Worm (Caenorhabditis elegans): ENCODE measurements around the gene srz-69.

Gene srz-69

DNA sequence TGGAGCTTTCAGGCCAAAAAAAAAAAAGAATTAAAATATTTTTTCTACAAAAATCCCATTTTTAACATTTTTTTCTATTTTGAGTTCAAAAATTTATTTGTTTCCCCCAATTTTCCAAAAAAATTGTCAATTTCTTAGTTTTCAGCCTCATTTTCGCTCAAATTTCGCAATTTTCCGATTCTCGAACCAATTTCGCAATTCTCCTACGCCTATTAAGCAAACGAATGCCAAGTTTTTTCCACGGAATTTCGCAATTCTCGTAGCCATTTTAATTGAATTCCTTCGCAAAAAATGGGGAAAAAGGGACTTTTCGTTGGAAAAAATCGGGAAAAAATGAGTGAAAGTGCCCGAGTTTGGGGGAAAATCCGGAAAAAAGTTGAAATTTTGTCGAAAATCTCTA lies 43.4 kb upstream of the srz-69 start:
- TF ChIP-seq cebp-1 (GFP tag; IDR thresholded peaks at IDR 0.05) (peak; percentile 93), cebp-1 (tag; optimal IDR thresholded peaks at IDR 0.05) (peak; percentile 100), hrde-1 (tag; optimal IDR thresholded peaks at IDR 0.05; ENCODE audit: borderline replicate concordance) (no peak)

DNA sequence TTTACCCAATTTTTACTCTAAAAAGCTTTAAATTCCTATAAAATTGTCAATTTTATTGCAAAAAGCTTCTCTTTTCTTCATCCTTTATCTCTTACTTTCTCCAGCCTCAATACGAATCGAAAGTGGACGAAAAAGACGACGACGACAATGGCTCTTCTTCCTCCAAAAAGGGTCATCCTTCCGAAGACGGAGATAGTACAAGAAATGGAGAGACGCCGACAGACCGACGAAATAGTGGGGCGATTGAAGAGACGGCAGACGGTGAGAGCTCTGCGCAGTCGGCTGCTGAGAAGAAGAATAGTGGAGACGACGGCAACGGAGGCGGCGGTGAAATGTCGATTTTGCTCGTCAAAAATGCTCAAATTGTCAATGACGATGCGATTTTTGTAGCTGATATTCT lies 42.3 kb upstream of the srz-69 start:
- TF ChIP-seq snpc-4 (GFP tag; optimal IDR thresholded peaks at IDR 0.05) (peak; percentile 68), snpc-4 (tag; optimal IDR thresholded peaks at IDR 0.05) (peak; percentile 70 to 85 (median 84)), mcd-1 (GFP tag; IDR thresholded peaks at IDR 0.05) (no peak), zfh-2 (GFP tag; conservative IDR thresholded peaks at IDR 0.05) (peak; percentile 63), F37B4.10 (GFP tag; IDR thresholded peaks at IDR 0.05) (no peak), cebp-1 (GFP tag; IDR thresholded peaks at IDR 0.05) (no peak), cebp-1 (tag; optimal IDR thresholded peaks at IDR 0.05) (peak; percentile 47), C06A6.2 (GFP tag; conservative IDR thresholded peaks at IDR 0.05) (0 out of 2 replicates have a peak, but pooled peaks have one; percentile 26), hmg-1.2 (GFP tag; IDR thresholded peaks at IDR 0.05) (peak; percentile 99)

DNA sequence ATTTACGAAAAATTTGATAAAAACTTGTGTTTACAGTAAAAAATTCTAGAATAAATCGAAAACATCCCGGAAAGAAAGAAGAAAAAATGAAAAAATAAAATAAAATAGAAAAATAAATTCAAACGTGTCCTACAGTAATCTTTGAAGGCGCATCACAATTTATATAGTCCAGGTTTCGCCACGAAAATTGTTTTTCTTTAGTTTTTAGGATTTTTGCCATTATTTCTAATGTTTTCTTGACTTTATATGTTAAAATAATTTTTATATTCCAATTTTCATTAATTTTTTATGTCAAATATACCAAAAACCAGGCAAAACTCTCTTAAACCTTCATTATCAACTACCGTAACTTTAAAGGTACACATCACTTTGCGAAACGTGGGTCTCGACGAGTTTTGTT lies 40.6 kb upstream of the srz-69 start:
- no peak for TF ChIP-seq F55B11.4 (tag; optimal IDR thresholded peaks at IDR 0.05; ENCODE audit: borderline replicate concordance, insufficient read depth)
- peak; percentile 84 for TF ChIP-seq xnd-1 (tag; optimal IDR thresholded peaks at IDR 0.05)
- TF ChIP-seq B0035.1 (tag; optimal IDR thresholded peaks at IDR 0.05): no peak
- TF ChIP-seq ceh-91 (GFP tag; IDR thresholded peaks at IDR 0.05): 0 out of 2 replicates have a peak, but pooled peaks have one; percentile 24
- TF ChIP-seq lsl-1 (GFP tag; optimal IDR thresholded peaks at IDR 0.05): peak; percentile 96
- TF ChIP-seq snpc-4 (GFP tag; optimal IDR thresholded peaks at IDR 0.05): no peak
- TF ChIP-seq snpc-4 (tag; optimal IDR thresholded peaks at IDR 0.05): no peak
- TF ChIP-seq lin-54 (GFP tag; optimal IDR thresholded peaks at IDR 0.05): peak; percentile 21
- TF ChIP-seq attf-3 (GFP tag; conservative IDR thresholded peaks at IDR 0.05): no peak
- TF ChIP-seq lin-26 (GFP tag; IDR thresholded peaks at IDR 0.05): no peak
- peak; percentile 56 for TF ChIP-seq snpc-1.3 (tag; optimal IDR thresholded peaks at IDR 0.05; ENCODE audit: insufficient read depth)
- TF ChIP-seq Y53F4B.3 (GFP tag; IDR thresholded peaks at IDR 0.05): no peak
- TF ChIP-seq ccch-3 (GFP tag; optimal IDR thresholded peaks at IDR 0.05): no peak
- TF ChIP-seq madf-6 (GFP tag; IDR thresholded peaks at IDR 0.05): peak; percentile 83
- TF ChIP-seq F33H1.4 (GFP tag; IDR thresholded peaks at IDR 0.05): peak; percentile 88
- TF ChIP-seq lin-40 (tag; optimal IDR thresholded peaks at IDR 0.05): no peak
- TF ChIP-seq akir-1 (GFP tag; optimal IDR thresholded peaks at IDR 0.05): no peak
- no peak for TF ChIP-seq rec-8 (tag; optimal IDR thresholded peaks at IDR 0.05)
- no peak for TF ChIP-seq chd-7 (tag; optimal IDR thresholded peaks at IDR 0.05)
- TF ChIP-seq sea-2 (GFP tag; IDR thresholded peaks at IDR 0.05): no peak
- no peak for TF ChIP-seq tbp1 (GFP tag; optimal IDR thresholded peaks at IDR 0.05)
- no peak for TF ChIP-seq efl-1 (GFP tag; optimal IDR thresholded peaks at IDR 0.05)
- peak; percentile 43 for TF ChIP-seq snpc-1.1 (tag; optimal IDR thresholded peaks at IDR 0.05; ENCODE audit: insufficient read depth)
- no peak for TF ChIP-seq hmg-20 (GFP tag; IDR thresholded peaks at IDR 0.05)
- TF ChIP-seq mel-28 (tag; optimal IDR thresholded peaks at IDR 0.05; ENCODE audit: borderline replicate concordance): no peak
- TF ChIP-seq madf-8 (GFP tag; conservative IDR thresholded peaks at IDR 0.05): peak; percentile 53; the same call in 1 of the 2 replicates
- TF ChIP-seq K12H6.12 (tag; optimal IDR thresholded peaks at IDR 0.05): no peak
- TF ChIP-seq ztf-26 (tag; optimal IDR thresholded peaks at IDR 0.05): no peak
- TF ChIP-seq nhr-120 (GFP tag; IDR thresholded peaks at IDR 0.05): no peak
- TF ChIP-seq bed-1 (GFP tag; IDR thresholded peaks at IDR 0.05): no peak
- no peak for TF ChIP-seq C06A6.2 (GFP tag; conservative IDR thresholded peaks at IDR 0.05)

Measured in whole organism, young adult.